Worm (Caenorhabditis elegans) whole organism, young adult: ENCODE measurements around the gene math-42.

Experiments
- ets-4 ChIP-seq: fragments of 200-800 bp; sonication (Bioruptor generic); optimal IDR thresholded peaks from 2 replicates; lab custom pipeline; 2018; ENCODE audit warnings: mild to moderate bottlenecking, missing genetic modification characterization, missing compliant biosample characterization
- madf-6 ChIP-seq: fragments of 200-800 bp; sonication (Bioruptor generic); IDR thresholded peaks from 2 replicates; pipeline ENCODE4 v1.3.6; 2022; ENCODE audit warnings: missing genetic modification reagents, missing genetic modification characterization, missing compliant biosample characterization
- ztf-28 ChIP-seq: fragments of 200-800 bp; sonication (Bioruptor generic); IDR thresholded peaks from 2 replicates; pipeline ENCODE4 v1.3.6; 2022; ENCODE audit warnings: missing genetic modification reagents, missing genetic modification characterization, missing compliant biosample characterization

ce11 chrII:2122091-2122490, 22.4 kb downstream of the math-42 start, which contains the start of gene math-37:
- no peak for TF ChIP-seq ztf-28
- TF ChIP-seq madf-6 (GFP tag; lab: Robert Waterston, UW), result no peak
- no peak for TF ChIP-seq ets-4
